Fruit fly (Drosophila melanogaster) whole organism, wandering third instar larva: ENCODE data around the gene AcCoAS.

ENCODE experiments used
- Abd-B ChIP-seq: fragments of >200 bp; optimal IDR thresholded peaks from 2 replicates; lab custom pipeline; 2017; ENCODE audit warnings: missing biosample characterization, missing genetic modification characterization
- CG9705 ChIP-seq: fragments of 200-800 bp; sonication (Bioruptor generic); optimal IDR thresholded peaks from 2 replicates; lab custom pipeline; 2018; ENCODE audit warnings: missing biosample characterization, mild to moderate bottlenecking, missing genetic modification characterization
- CrebA ChIP-seq: fragments of 200-800 bp; sonication (Bioruptor generic); optimal IDR thresholded peaks from 2 replicates; lab custom pipeline; 2016; ENCODE audit warnings: missing biosample characterization, mild to moderate bottlenecking, missing genetic modification characterization, borderline replicate concordance
- Dfd ChIP-seq: fragments of >200 bp; optimal IDR thresholded peaks from 2 replicates; lab custom pipeline; 2017; ENCODE audit warnings: missing biosample characterization, missing genetic modification characterization
- Dif ChIP-seq: fragments of 200-275, 200-300 bp; sonication (Bioruptor generic); optimal IDR thresholded peaks from 2 replicates; lab custom pipeline; 2018; ENCODE audit warnings: missing biosample characterization, missing genetic modification characterization; ENCODE audit not compliant: partially characterized antibody
- GATAd ChIP-seq: sonication (Bioruptor generic); optimal IDR thresholded peaks from 2 replicates; lab custom pipeline; 2016; ENCODE audit warnings: missing biosample characterization, missing genetic modification characterization
- HLH106 ChIP-seq: fragments of 200-800 bp; optimal IDR thresholded peaks from 3 replicates; lab custom pipeline; 2019; ENCODE audit warnings: missing biosample characterization, mild to moderate bottlenecking, missing genetic modification characterization, moderate library complexity
- Hnf4 ChIP-seq: fragments of 200-800 bp; sonication (Bioruptor generic); optimal IDR thresholded peaks from 2 replicates; lab custom pipeline; 2016; ENCODE audit warnings: missing biosample characterization, mild to moderate bottlenecking, missing genetic modification characterization
- Jra ChIP-seq: sonication (Bioruptor generic); optimal IDR thresholded peaks from 2 replicates; lab custom pipeline; 2016; ENCODE audit warnings: missing biosample characterization, missing genetic modification characterization
- Mio ChIP-seq: sonication (Bioruptor generic); optimal IDR thresholded peaks from 2 replicates; lab custom pipeline; 2016; ENCODE audit warnings: missing biosample characterization, missing genetic modification characterization
- Myc ChIP-seq: fragments of >200 bp; optimal IDR thresholded peaks from 2 replicates; lab custom pipeline; 2017
- N ChIP-seq: fragments of >200 bp; optimal IDR thresholded peaks from 2 replicates; lab custom pipeline; 2018; ENCODE audit warnings: missing biosample characterization, missing external identifiers, missing genetic modification characterization
- OdsH ChIP-seq: fragments of 200-800 bp; sonication (Bioruptor generic); optimal IDR thresholded peaks from 2 replicates; lab custom pipeline; 2016; ENCODE audit warnings: missing biosample characterization, mild to moderate bottlenecking, missing genetic modification characterization
- Rel ChIP-seq, 2 experiments: fragments of 200-800 bp; sonication (Bioruptor generic) in 1 of 2; optimal IDR thresholded peaks; 2 replicates in 1 of 2; 3 replicates in 1 of 2; lab custom pipeline; 2016 to 2019; ENCODE audit warnings: mild to moderate bottlenecking in 2 of 2, missing biosample characterization in 2 of 2, missing genetic modification characterization in 2 of 2, moderate library complexity in 1 of 2
- Sp1 ChIP-seq: fragments of 200-800 bp; sonication (Bioruptor generic); optimal IDR thresholded peaks from 3 replicates; lab custom pipeline; 2019; ENCODE audit warnings: missing biosample characterization, mild to moderate bottlenecking, missing genetic modification characterization, moderate library complexity
- Vsx2 ChIP-seq: fragments of 200-300, 225-300 bp; sonication (Bioruptor generic); optimal IDR thresholded peaks from 2 replicates; lab custom pipeline; 2018; ENCODE audit warnings: missing biosample characterization, missing genetic modification characterization; ENCODE audit not compliant: partially characterized antibody
- br ChIP-seq: fragments of 200-800 bp; sonication (Bioruptor generic); optimal IDR thresholded peaks from 2 replicates; lab custom pipeline; 2016; ENCODE audit warnings: missing biosample characterization, missing genetic modification characterization
- brk ChIP-seq: fragments of 200-800 bp; sonication (Bioruptor generic); optimal IDR thresholded peaks from 2 replicates; lab custom pipeline; 2016; ENCODE audit warnings: missing biosample characterization, mild to moderate bottlenecking, missing genetic modification characterization
- dl ChIP-seq, 2 experiments: fragments of 175-275, 200-275 bp in 1 of 2; fragments of 200-275 bp in 1 of 2; sonication (Bioruptor generic); optimal IDR thresholded peaks; lab custom pipeline; 2018; ENCODE audit warnings: mild to moderate bottlenecking in 2 of 2, missing biosample characterization in 2 of 2, missing genetic modification characterization in 2 of 2, moderate library complexity in 2 of 2; ENCODE audit not compliant: partially characterized antibody in 2 of 2, insufficient read depth in 1 of 2
- dmrt93B ChIP-seq: fragments of 200-800 bp; sonication (Bioruptor generic); optimal IDR thresholded peaks from 2 replicates; lab custom pipeline; 2018; ENCODE audit warnings: missing biosample characterization, mild to moderate bottlenecking, missing genetic modification characterization
- dsf ChIP-seq: sonication (Bioruptor generic); optimal IDR thresholded peaks from 2 replicates; lab custom pipeline; 2016; ENCODE audit warnings: missing biosample characterization, missing genetic modification characterization, borderline replicate concordance
- ey ChIP-seq: fragments of 200-800 bp; sonication (Bioruptor generic); optimal IDR thresholded peaks from 2 replicates; lab custom pipeline; 2016; ENCODE audit warnings: missing biosample characterization, missing genetic modification characterization
- foxo ChIP-seq, 2 experiments: fragments of 200-800 bp; sonication (Bioruptor generic); optimal IDR thresholded peaks; 2 replicates in 1 of 2; 3 replicates in 1 of 2; lab custom pipeline; 2016 to 2017; ENCODE audit warnings: missing biosample characterization in 2 of 2, missing genetic modification characterization in 2 of 2
- fru ChIP-seq: fragments of 200-800 bp; sonication (Bioruptor generic); optimal IDR thresholded peaks from 3 replicates; lab custom pipeline; 2016; ENCODE audit warnings: missing biosample characterization, mild to moderate bottlenecking, missing genetic modification characterization
- h ChIP-seq: fragments of 200-800 bp; sonication (Bioruptor generic); optimal IDR thresholded peaks from 3 replicates; lab custom pipeline; 2016; ENCODE audit warnings: missing biosample characterization, mild to moderate bottlenecking, missing genetic modification characterization
- lola ChIP-seq: fragments of >200 bp; optimal IDR thresholded peaks from 2 replicates; lab custom pipeline; 2017; ENCODE audit warnings: missing biosample characterization, missing genetic modification characterization
- pan ChIP-seq: fragments of >200 bp; optimal IDR thresholded peaks from 2 replicates; lab custom pipeline; 2017
- psq ChIP-seq: fragments of 200-800 bp; sonication (Bioruptor generic); optimal IDR thresholded peaks from 3 replicates; lab custom pipeline; 2017; ENCODE audit warnings: missing biosample characterization, mild to moderate bottlenecking, missing genetic modification characterization, moderate library complexity
- rgr ChIP-seq: fragments of 200-800 bp; sonication (Bioruptor generic); optimal IDR thresholded peaks from 3 replicates; lab custom pipeline; 2016; ENCODE audit warnings: missing biosample characterization, mild to moderate bottlenecking, missing genetic modification characterization
- sv ChIP-seq: fragments of 200-800 bp; sonication (Bioruptor generic); optimal IDR thresholded peaks from 3 replicates; lab custom pipeline; 2016; ENCODE audit warnings: missing biosample characterization, missing genetic modification characterization
- tai ChIP-seq: sonication (Bioruptor generic); optimal IDR thresholded peaks from 2 replicates; lab custom pipeline; 2016; ENCODE audit warnings: missing biosample characterization, missing genetic modification characterization
- usp ChIP-seq: fragments of >200 bp; optimal IDR thresholded peaks from 2 replicates; lab custom pipeline; 2017; ENCODE audit warnings: missing biosample characterization, missing genetic modification characterization

The AcCoAS gene

DNA sequence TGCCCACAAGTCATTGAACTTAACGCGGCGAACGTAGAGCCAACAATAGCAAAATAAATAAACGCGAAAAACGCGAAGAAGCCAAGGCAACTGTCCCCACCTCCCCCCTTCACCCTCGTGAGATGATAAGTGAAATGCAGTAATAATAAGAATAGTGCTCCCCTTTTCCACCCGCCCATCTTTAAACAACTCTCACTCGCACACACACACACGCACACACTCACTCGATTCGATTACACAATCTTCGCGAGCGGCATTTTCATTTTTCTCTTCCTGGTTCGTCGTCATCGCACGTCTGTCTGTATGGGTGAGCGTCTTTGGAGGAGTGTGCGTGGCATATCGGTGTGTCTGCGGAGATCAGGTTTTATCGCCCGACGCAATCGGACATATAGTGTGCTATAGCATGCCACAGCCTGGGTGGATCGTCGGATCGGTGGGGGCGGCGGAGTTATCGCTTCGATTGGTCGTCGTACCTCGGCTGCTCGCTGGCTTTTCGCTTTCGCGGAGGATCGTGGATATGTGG is 55.3 kb downstream of the AcCoAS start:
- peak in 1 of 2 experiments; percentile 27 for TF ChIP-seq foxo (GFP tag; optimal IDR thresholded peaks at IDR 0.05; lab: Kevin White, UChicago)
- TF ChIP-seq fru (GFP tag; lab: Kevin White, UChicago), result no peak
- no peak for TF ChIP-seq pan (lab: Kevin White, UChicago)
- TF ChIP-seq dmrt93B, result no peak
- TF ChIP-seq HLH106 (tag; lab: Kevin White, UChicago), result no peak
- no peak for TF ChIP-seq h (GFP tag; lab: Kevin White, UChicago)
- no peak for TF ChIP-seq Vsx2 (GFP tag; lab: Kevin White, UChicago)
- TF ChIP-seq ey, result no peak
- peak; percentile 16 for TF ChIP-seq Dfd
- TF ChIP-seq tai, result no peak
- no peak for TF ChIP-seq Abd-B (GFP tag; lab: Kevin White, UChicago)
- TF ChIP-seq br, result peak; percentile 26
- no peak for TF ChIP-seq dl (GFP tag; optimal IDR thresholded peaks at IDR 0.05; lab: Kevin White, UChicago; ENCODE audit: insufficient read depth in 1 of 2, partially characterized antibody in 2 of 2)
- TF ChIP-seq sv (GFP tag; lab: Kevin White, UChicago), result no peak
- no peak for TF ChIP-seq usp
- no peak for TF ChIP-seq Dif (GFP tag; lab: Kevin White, UChicago)
- no peak for TF ChIP-seq dsf (GFP tag; lab: Kevin White, UChicago)
- no peak for TF ChIP-seq Jra (GFP tag; lab: Kevin White, UChicago)
- no peak for TF ChIP-seq Mio (GFP tag; lab: Kevin White, UChicago)
- no peak for TF ChIP-seq Rel (GFP tag; optimal IDR thresholded peaks at IDR 0.05; lab: Kevin White, UChicago)
- TF ChIP-seq Rel (tag; optimal IDR thresholded peaks at IDR 0.05; lab: Kevin White, UChicago), result no peak
- no peak for TF ChIP-seq GATAd
- no peak for TF ChIP-seq rgr (GFP tag; lab: Kevin White, UChicago)
- peak; percentile 13 for TF ChIP-seq psq (GFP tag; lab: Kevin White, UChicago)
- no peak for TF ChIP-seq Myc (lab: Kevin White, UChicago)

DNA sequence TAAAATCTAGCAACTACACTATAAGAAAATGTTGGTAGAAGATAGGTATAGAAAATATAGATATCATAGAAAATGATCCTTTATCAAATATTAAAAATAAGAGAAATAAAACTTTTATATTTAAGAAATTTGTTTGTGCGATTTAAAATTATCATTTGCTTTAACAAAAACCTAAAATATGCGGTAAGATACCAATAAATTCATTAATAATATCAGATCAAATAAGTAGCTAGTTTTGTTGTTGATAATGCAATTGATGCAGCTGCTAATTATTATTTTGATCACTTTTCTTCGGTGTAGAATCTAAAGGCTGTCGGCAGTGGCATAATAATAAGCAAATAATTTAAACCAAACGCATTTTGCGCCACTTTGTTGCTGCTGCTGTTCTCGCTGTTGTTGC is 55.8 kb downstream of the AcCoAS start:
- TF ChIP-seq usp, result no peak
- TF ChIP-seq Hnf4, result no peak
- TF ChIP-seq Rel (GFP tag; optimal IDR thresholded peaks at IDR 0.05; lab: Kevin White, UChicago), result no peak
- TF ChIP-seq Rel (tag; optimal IDR thresholded peaks at IDR 0.05; lab: Kevin White, UChicago), result no peak
- no peak for TF ChIP-seq brk (GFP tag; lab: Kevin White, UChicago)
- TF ChIP-seq psq (GFP tag; lab: Kevin White, UChicago), result no peak
- no peak for TF ChIP-seq CG9705 (GFP tag; lab: Kevin White, UChicago)
- no peak for TF ChIP-seq dsf (GFP tag; lab: Kevin White, UChicago)
- TF ChIP-seq Jra (GFP tag; lab: Kevin White, UChicago), result no peak
- no peak for TF ChIP-seq lola (GFP tag; lab: Kevin White, UChicago)
- TF ChIP-seq N (GFP tag; lab: Kevin White, UChicago), result no peak
- no peak for TF ChIP-seq tai
- no peak for TF ChIP-seq HLH106 (tag; lab: Kevin White, UChicago)

DNA sequence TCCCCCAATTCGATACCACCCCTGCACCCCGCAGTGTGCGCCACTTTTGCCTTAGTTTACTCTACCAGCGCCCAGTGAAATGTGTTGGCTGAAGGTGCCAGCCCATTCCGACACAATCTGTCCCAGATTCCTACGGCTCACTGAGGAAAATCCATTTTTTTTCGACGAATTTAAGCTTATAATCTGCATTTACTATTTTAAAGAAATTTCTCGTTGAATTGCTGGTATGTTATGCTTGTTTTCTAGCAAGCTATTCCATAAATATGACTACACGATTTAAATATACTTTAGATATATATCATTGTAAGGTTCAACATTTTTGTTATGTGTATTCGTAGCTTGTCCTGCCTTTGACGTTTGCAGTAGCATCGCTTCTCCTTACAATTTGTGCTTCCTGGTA is 56.8 kb downstream of the AcCoAS start:
- TF ChIP-seq h (GFP tag; lab: Kevin White, UChicago) (no peak), Myc (lab: Kevin White, UChicago) (no peak), OdsH (GFP tag; lab: Kevin White, UChicago) (no peak), CG9705 (GFP tag; lab: Kevin White, UChicago) (no peak), Sp1 (GFP tag; lab: Kevin White, UChicago) (no peak), br (no peak), CrebA (GFP tag; lab: Kevin White, UChicago) (no peak)
